Worm (Caenorhabditis elegans) whole organism, mixed stage, embryonic: ENCODE results near the gene skr-18.

Source experiments
- bed-3 ChIP-seq: fragments of 200-800 bp; sonication (Bioruptor generic); optimal IDR thresholded peaks from 3 replicates; lab custom pipeline; 2018; ENCODE audit warnings: mild to moderate bottlenecking, missing genetic modification characterization, moderate library complexity, missing compliant biosample characterization
- ces-1 ChIP-seq: fragments of 150-350 bp; optimal IDR thresholded peaks from 2 replicates; lab custom pipeline; 2014; ENCODE audit warnings: missing biosample characterization, missing genetic modification reagents, missing genetic modification characterization
- drap-1 ChIP-seq: fragments of 200-800 bp; sonication (Bioruptor generic); optimal IDR thresholded peaks from 3 replicates; lab custom pipeline; 2018; ENCODE audit warnings: mild to moderate bottlenecking, missing genetic modification characterization, missing compliant biosample characterization
- lin-13 ChIP-seq: fragments of 150-350 bp; optimal IDR thresholded peaks from 2 replicates; lab custom pipeline; 2014; ENCODE audit warnings: missing biosample characterization, missing genetic modification characterization
- lsy-2 ChIP-seq: fragments of 150-350 bp; optimal IDR thresholded peaks from 2 replicates; lab custom pipeline; 2014; ENCODE audit warnings: missing biosample characterization, missing genetic modification characterization
- mab-5 ChIP-seq: fragments of 150-350 bp; optimal IDR thresholded peaks from 2 replicates; lab custom pipeline; 2014; ENCODE audit warnings: missing biosample characterization, missing genetic modification characterization
- mep-1 ChIP-seq: fragments of 150-350 bp; optimal IDR thresholded peaks from 2 replicates; lab custom pipeline; 2017; ENCODE audit warnings: missing biosample characterization, missing genetic modification reagents, missing genetic modification characterization, inconsistent platforms
- mls-2 ChIP-seq: sonication (generic microtip); optimal IDR thresholded peaks from 2 replicates; lab custom pipeline; 2016; ENCODE audit warnings: mild to moderate bottlenecking, missing genetic modification characterization, moderate library complexity, missing compliant biosample characterization
- nhr-12 ChIP-seq: fragments of 150-350 bp; optimal IDR thresholded peaks from 2 replicates; lab custom pipeline; 2014; ENCODE audit warnings: missing biosample characterization, missing genetic modification characterization
- pha-4 ChIP-seq: fragments of 150-350 bp; optimal IDR thresholded peaks from 2 replicates; lab custom pipeline; 2018; ENCODE audit warnings: missing biosample characterization, missing genetic modification reagents, missing genetic modification characterization
- snpc-4 ChIP-seq: fragments of 150-350 bp; optimal IDR thresholded peaks from 2 replicates; lab custom pipeline; 2014; ENCODE audit warnings: missing biosample characterization, missing genetic modification characterization
- tbx-8 ChIP-seq: fragments of 200-800 bp; sonication (Bioruptor generic); optimal IDR thresholded peaks from 2 replicates; lab custom pipeline; 2018; ENCODE audit warnings: mild to moderate bottlenecking, missing genetic modification characterization, moderate library complexity, missing compliant biosample characterization
- unc-62 ChIP-seq: fragments of 150-350 bp; optimal IDR thresholded peaks from 2 replicates; lab custom pipeline; 2014; ENCODE audit warnings: missing biosample characterization, missing genetic modification reagents, missing genetic modification characterization

DNA sequence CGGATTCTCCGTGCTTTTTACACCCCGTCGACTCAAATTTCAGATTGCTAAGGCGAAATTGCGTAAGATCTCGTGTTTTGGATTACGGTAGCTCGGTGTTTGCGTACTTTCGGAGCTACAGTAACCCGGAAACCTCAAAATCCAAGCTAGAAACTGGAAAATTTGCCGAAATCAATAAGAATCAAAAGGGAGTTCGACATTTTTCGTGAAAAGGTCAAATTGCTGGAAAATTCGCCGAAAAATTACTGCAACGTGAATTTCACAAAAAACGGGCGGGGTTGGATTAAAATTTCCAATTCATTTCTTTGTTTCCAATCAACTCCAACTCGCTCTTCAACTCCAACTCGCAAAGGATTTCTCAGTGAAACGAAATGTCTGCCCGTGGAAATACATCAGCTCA is 7.5 kb downstream of the skr-18 start, which contains the start of gene F56B3.6:
- TF ChIP-seq unc-62 (GFP tag; lab: Kevin White, UChicago) (no peak), mls-2 (tag; lab: Kevin White, UChicago) (no peak), nhr-12 (tag; lab: Kevin White, UChicago) (no peak), snpc-4 (tag; lab: Kevin White, UChicago) (no peak), lsy-2 (tag; lab: Kevin White, UChicago) (no peak), pha-4 (tag; lab: Kevin White, UChicago) (no peak), mab-5 (tag; lab: Kevin White, UChicago) (no peak), lin-13 (no peak), tbx-8 (GFP tag; lab: Kevin White, UChicago) (no peak), drap-1 (GFP tag; lab: Kevin White, UChicago) (no peak), bed-3 (GFP tag; lab: Kevin White, UChicago) (no peak), mep-1 (no peak), ces-1 (GFP tag; lab: Kevin White, UChicago) (no peak)
